Worm (Caenorhabditis elegans) whole organism, L4 larva: ENCODE measurements around the gene hrpf-2.

Experiments
- F26F4.8 ChIP-seq: fragments of 200-800 bp; sonication (Bioruptor generic); conservative IDR thresholded peaks from 2 replicates; pipeline ENCODE4 v1.3.6; 2022; ENCODE audit warnings: missing genetic modification characterization, missing compliant biosample characterization
- F44E2.7 ChIP-seq: fragments of 200-800 bp; sonication (Bioruptor generic); IDR thresholded peaks from 2 replicates; pipeline ENCODE4 v2.1.2; 2022; ENCODE audit warnings: missing genetic modification characterization, missing compliant biosample characterization
- T20F7.1 ChIP-seq: fragments of 200-800 bp; sonication (Bioruptor generic); optimal IDR thresholded peaks from 2 replicates; lab custom pipeline; 2018; ENCODE audit warnings: mild to moderate bottlenecking, missing genetic modification characterization, missing compliant biosample characterization
- T26A8.4 ChIP-seq: fragments of 200-800 bp; sonication (Bioruptor generic); IDR thresholded peaks from 2 replicates; pipeline ENCODE4 v1.3.6; 2022; ENCODE audit warnings: missing genetic modification characterization, missing compliant biosample characterization
- Y48G9A.11 ChIP-seq: fragments of 200-800 bp; sonication (Bioruptor generic); IDR thresholded peaks from 2 replicates; pipeline ENCODE4 v1.3.6; 2022; ENCODE audit warnings: missing genetic modification reagents, missing genetic modification characterization, missing compliant biosample characterization
- ZK337.2 ChIP-seq: fragments of 200-800 bp; sonication (Bioruptor generic); IDR thresholded peaks from 2 replicates; pipeline ENCODE4 v1.3.6; 2022; ENCODE audit warnings: missing genetic modification reagents, missing genetic modification characterization, missing compliant biosample characterization
- aha-1 ChIP-seq: fragments of 150-350 bp; peaks from one replicate; lab custom pipeline; 2014; ENCODE audit warnings: missing biosample characterization, missing genetic modification characterization
- aly-2 ChIP-seq: sonication (generic microtip); optimal IDR thresholded peaks from 2 replicates; lab custom pipeline; 2018; ENCODE audit warnings: missing biosample characterization, missing genetic modification characterization
- ceh-20 ChIP-seq: fragments of 200-800 bp; sonication (Bioruptor generic); IDR thresholded peaks from 2 replicates; pipeline ENCODE4 v1.3.6; 2022; ENCODE audit warnings: missing genetic modification reagents, missing genetic modification characterization, missing compliant biosample characterization
- ceh-32 ChIP-seq: sonication (generic microtip); optimal IDR thresholded peaks from 2 replicates; lab custom pipeline; 2016; ENCODE audit warnings: mild to moderate bottlenecking, missing genetic modification characterization, missing compliant biosample characterization; ENCODE audit not compliant: poor library complexity
- ctbp-1 ChIP-seq: fragments of 200-800 bp; sonication (Bioruptor generic); IDR thresholded peaks from 2 replicates; pipeline ENCODE4 v1.3.6; 2022; ENCODE audit warnings: missing genetic modification reagents, missing genetic modification characterization, missing compliant biosample characterization
- daf-12 ChIP-seq: fragments of 150-350 bp; optimal IDR thresholded peaks from 2 replicates; lab custom pipeline; 2014; ENCODE audit warnings: missing biosample characterization, missing genetic modification reagents, missing genetic modification characterization
- daf-16 ChIP-seq, 3 experiments: sonication (generic microtip); optimal IDR thresholded peaks; 2 replicates each; lab custom pipeline; 2016 to 2017; ENCODE audit warnings: missing genetic modification characterization in 3 of 3, missing genetic modification reagents in 3 of 3, mild to moderate bottlenecking in 2 of 3, missing compliant biosample characterization in 2 of 3, missing biosample characterization in 1 of 3, moderate library complexity in 1 of 3
- daf-19 ChIP-seq: fragments of 200-800 bp; sonication (Bioruptor generic); conservative IDR thresholded peaks from 2 replicates; pipeline ENCODE4 v1.3.6; 2022; ENCODE audit warnings: missing genetic modification characterization, missing compliant biosample characterization
- dpl-1 ChIP-seq: fragments of 150-350 bp; optimal IDR thresholded peaks from 2 replicates; lab custom pipeline; 2014; ENCODE audit warnings: missing biosample characterization, missing genetic modification reagents, missing genetic modification characterization
- duxl-1 ChIP-seq: sonication (generic microtip); optimal IDR thresholded peaks from 2 replicates; lab custom pipeline; 2016; ENCODE audit warnings: mild to moderate bottlenecking, missing genetic modification characterization, moderate library complexity, missing compliant biosample characterization; ENCODE audit not compliant: poor library complexity
- dve-1 ChIP-seq: sonication (generic microtip); optimal IDR thresholded peaks from 2 replicates; lab custom pipeline; 2017; ENCODE audit warnings: antibody characterized with exemption, mild to moderate bottlenecking, missing genetic modification characterization, missing compliant biosample characterization; ENCODE audit not compliant: insufficient read depth
- gei-8 ChIP-seq: fragments of 200-800 bp; sonication (Bioruptor generic); optimal IDR thresholded peaks from 2 replicates; lab custom pipeline; 2018; ENCODE audit warnings: mild to moderate bottlenecking, missing genetic modification characterization, missing compliant biosample characterization
- hif-1 ChIP-seq, 2 experiments: sonication (generic microtip); optimal IDR thresholded peaks; 2 replicates each; lab custom pipeline; 2016 to 2017; ENCODE audit warnings: missing compliant biosample characterization in 2 of 2, missing genetic modification characterization in 2 of 2, missing genetic modification reagents in 2 of 2, missing genotype in 2 of 2, mild to moderate bottlenecking in 1 of 2
- hlh-11 ChIP-seq: fragments of 200-800 bp; sonication (Bioruptor generic); optimal IDR thresholded peaks from 2 replicates; lab custom pipeline; 2018; ENCODE audit warnings: mild to moderate bottlenecking, missing genetic modification characterization, missing compliant biosample characterization
- hlh-30 ChIP-seq: sonication (generic microtip); optimal IDR thresholded peaks from 2 replicates; lab custom pipeline; 2017; ENCODE audit warnings: antibody characterized with exemption, mild to moderate bottlenecking, missing genetic modification characterization, missing compliant biosample characterization; ENCODE audit not compliant: insufficient read depth
- jun-1 ChIP-seq: fragments of 150-350 bp; optimal IDR thresholded peaks from 2 replicates; lab custom pipeline; 2014; ENCODE audit warnings: missing biosample characterization, missing genetic modification reagents, missing genetic modification characterization
- lim-7 ChIP-seq: fragments of 200-800 bp; sonication (Bioruptor generic); IDR thresholded peaks from 2 replicates; pipeline ENCODE4 v1.3.6; 2022; ENCODE audit warnings: missing genetic modification characterization, missing compliant biosample characterization
- lin-1 ChIP-seq: fragments of 200-800 bp; sonication (Bioruptor generic); IDR thresholded peaks from 2 replicates; pipeline ENCODE4 v1.3.6; 2022; ENCODE audit warnings: missing genetic modification reagents, missing genetic modification characterization, missing compliant biosample characterization
- lin-13 ChIP-seq: fragments of 150-350 bp; optimal IDR thresholded peaks from 2 replicates; lab custom pipeline; 2014; ENCODE audit warnings: missing biosample characterization, missing genetic modification reagents, missing genetic modification characterization
- lin-15B ChIP-seq: fragments of 150-350 bp; sonication (generic microtip); optimal IDR thresholded peaks from 3 replicates; lab custom pipeline; 2014; ENCODE audit warnings: missing biosample characterization, missing genetic modification characterization
- lin-29 ChIP-seq: fragments of 200-800 bp; sonication (Bioruptor generic); IDR thresholded peaks from 2 replicates; pipeline ENCODE4 v1.3.6; 2022; ENCODE audit warnings: missing genetic modification reagents, missing genetic modification characterization, missing compliant biosample characterization
- lin-38 ChIP-seq: fragments of 200-800 bp; sonication (Bioruptor generic); IDR thresholded peaks from 2 replicates; pipeline ENCODE4 v1.3.6; 2022; ENCODE audit warnings: missing genetic modification reagents, missing genetic modification characterization, missing compliant biosample characterization
- lir-3 ChIP-seq: sonication (generic microtip); optimal IDR thresholded peaks from 2 replicates; lab custom pipeline; 2016; ENCODE audit warnings: mild to moderate bottlenecking, missing genetic modification characterization, missing compliant biosample characterization
- lsy-2 ChIP-seq, 2 experiments: fragments of 150-350 bp in 1 of 2; sonication (generic microtip) in 1 of 2; optimal IDR thresholded peaks; 2 replicates each; lab custom pipeline; 2014 to 2017; ENCODE audit warnings: missing biosample characterization in 2 of 2, missing genetic modification characterization in 2 of 2
- mdl-1 ChIP-seq, 2 experiments: fragments of 150-350 bp in 1 of 2; sonication (generic microtip) in 1 of 2; optimal IDR thresholded peaks; 2 replicates each; lab custom pipeline; 2014 to 2017; ENCODE audit warnings: missing biosample characterization in 2 of 2, missing genetic modification characterization in 2 of 2
- mxl-2 ChIP-seq: fragments of 200-800 bp; sonication (Bioruptor generic); conservative IDR thresholded peaks from 2 replicates; pipeline ENCODE4 v1.3.6; 2022; ENCODE audit warnings: missing genetic modification reagents, missing genetic modification characterization, missing compliant biosample characterization
- mxl-3 ChIP-seq: fragments of 200-800 bp; sonication (Bioruptor generic); optimal IDR thresholded peaks from 2 replicates; lab custom pipeline; 2018; ENCODE audit warnings: mild to moderate bottlenecking, missing genetic modification characterization, missing compliant biosample characterization
- nhr-10 ChIP-seq: fragments of 150-350 bp; optimal IDR thresholded peaks from 2 replicates; lab custom pipeline; 2014; ENCODE audit warnings: missing biosample characterization, missing genetic modification characterization
- nhr-11 ChIP-seq: fragments of 150-350 bp; optimal IDR thresholded peaks from 2 replicates; lab custom pipeline; 2014; ENCODE audit warnings: missing biosample characterization, missing genetic modification characterization
- nhr-25 ChIP-seq: sonication (generic microtip); optimal IDR thresholded peaks from 2 replicates; lab custom pipeline; 2017; ENCODE audit warnings: missing genetic modification characterization, mild to moderate bottlenecking, missing compliant biosample characterization, antibody characterized with exemption, moderate library complexity, borderline replicate concordance; ENCODE audit not compliant: insufficient read depth
- nhr-28 ChIP-seq: fragments of 150-350 bp; optimal IDR thresholded peaks from 2 replicates; lab custom pipeline; 2014; ENCODE audit warnings: missing biosample characterization, missing genetic modification characterization
- nhr-41 ChIP-seq: fragments of 200-800 bp; sonication (Bioruptor generic); IDR thresholded peaks from 2 replicates; pipeline ENCODE4 v1.3.6; 2022; ENCODE audit warnings: missing genetic modification reagents, missing genetic modification characterization, missing compliant biosample characterization
- nhr-48 ChIP-seq: sonication (generic microtip); optimal IDR thresholded peaks from 2 replicates; lab custom pipeline; 2016; ENCODE audit warnings: mild to moderate bottlenecking, missing genetic modification characterization, missing compliant biosample characterization
- nhr-6 ChIP-seq: fragments of 150-350 bp; optimal IDR thresholded peaks from 2 replicates; lab custom pipeline; 2014; ENCODE audit warnings: missing biosample characterization, missing genetic modification characterization
- nhr-77 ChIP-seq: fragments of 150-350 bp; optimal IDR thresholded peaks from 2 replicates; lab custom pipeline; 2014; ENCODE audit warnings: missing biosample characterization, missing genetic modification characterization
- rbr-2 ChIP-seq: sonication (generic microtip); optimal IDR thresholded peaks from 2 replicates; lab custom pipeline; 2016; ENCODE audit warnings: missing genotype, missing genetic modification characterization, missing compliant biosample characterization
- sdz-12 ChIP-seq: fragments of 200-800 bp; sonication (Bioruptor generic); optimal IDR thresholded peaks from 2 replicates; lab custom pipeline; 2018; ENCODE audit warnings: mild to moderate bottlenecking, missing genetic modification characterization, missing compliant biosample characterization
- set-16 ChIP-seq: fragments of 200-800 bp; sonication (Bioruptor generic); IDR thresholded peaks from 2 replicates; pipeline ENCODE4 v1.3.6; 2022; ENCODE audit warnings: missing genetic modification reagents, missing genetic modification characterization, missing compliant biosample characterization
- snpc-4 ChIP-seq: fragments of 150-350 bp; optimal IDR thresholded peaks from 2 replicates; lab custom pipeline; 2014; ENCODE audit warnings: missing biosample characterization, missing genetic modification characterization
- tra-1 ChIP-seq: fragments of 200-800 bp; sonication (Bioruptor generic); IDR thresholded peaks from 2 replicates; pipeline ENCODE4 v1.3.6; 2022; ENCODE audit warnings: missing genetic modification reagents, missing genetic modification characterization, missing compliant biosample characterization
- unc-130 ChIP-seq: sonication (generic microtip); optimal IDR thresholded peaks from 2 replicates; lab custom pipeline; 2016; ENCODE audit warnings: missing genetic modification reagents, missing genetic modification characterization, missing compliant biosample characterization
- unc-39 ChIP-seq: sonication (generic microtip); optimal IDR thresholded peaks from 2 replicates; lab custom pipeline; 2017; ENCODE audit warnings: missing biosample characterization, missing genetic modification characterization
- ztf-11 ChIP-seq: fragments of 150-350 bp; optimal IDR thresholded peaks from 2 replicates; lab custom pipeline; 2014; ENCODE audit warnings: missing biosample characterization, missing genetic modification characterization
- ztf-7 ChIP-seq: fragments of 150-350 bp; optimal IDR thresholded peaks from 2 replicates; lab custom pipeline; 2014; ENCODE audit warnings: missing biosample characterization, missing genetic modification characterization

hrpf-2 gene

ce11 chrIV:6376473-6377115 lies at the start of gene hrpf-2, which contains the start of gene bli-6:
TSS of gene hrpf-2 (minus strand) at chrIV:6376523.
TSS of gene bli-6 (plus strand) at chrIV:6377065.
- TF ChIP-seq dve-1 (tag; lab: Kevin White, UChicago) = no peak
- TF ChIP-seq rbr-2 (tag; lab: Kevin White, UChicago) = peak; percentile 70
- no peak for TF ChIP-seq snpc-4
- TF ChIP-seq sdz-12 = no peak
- TF ChIP-seq hlh-11 = peak; percentile 69
- peak; percentile 95 for TF ChIP-seq lin-38 (GFP tag; lab: Robert Waterston, UW)
- no peak for TF ChIP-seq lim-7 (GFP tag; lab: Robert Waterston, UW)
- TF ChIP-seq nhr-6 (tag; lab: Kevin White, UChicago) = peak; percentile 60
- TF ChIP-seq nhr-11 = no peak
- TF ChIP-seq T26A8.4 (GFP tag; lab: Robert Waterston, UW) = no peak
- peak in 1 of 2 experiments; percentile 88 for TF ChIP-seq lsy-2 (tag; optimal IDR thresholded peaks at IDR 0.05; lab: Kevin White, UChicago)
- TF ChIP-seq duxl-1 (tag; lab: Kevin White, UChicago) = no peak
- TF ChIP-seq unc-130 (GFP tag; lab: Kevin White, UChicago) = no peak
- no peak for TF ChIP-seq Y48G9A.11 (GFP tag; lab: Robert Waterston, UW)
- TF ChIP-seq nhr-48 (tag; lab: Kevin White, UChicago) = peak; percentile 31
- no peak for TF ChIP-seq lin-1
- peak; percentile 51 for TF ChIP-seq nhr-77
- TF ChIP-seq daf-16 (GFP tag; optimal IDR thresholded peaks at IDR 0.05; lab: Kevin White, UChicago) = no peak
- TF ChIP-seq daf-16 (tag; optimal IDR thresholded peaks at IDR 0.05; lab: Kevin White, UChicago) = peak; percentile 37
- TF ChIP-seq hlh-30 (tag; lab: Kevin White, UChicago) = peak; percentile 28
- no peak for TF ChIP-seq lir-3 (tag; lab: Kevin White, UChicago)
- TF ChIP-seq ztf-7 = no peak
- peak; percentile 24 for TF ChIP-seq nhr-25
- no peak for TF ChIP-seq daf-19 (GFP tag; lab: Robert Waterston, UW)
- no peak for TF ChIP-seq F44E2.7 (GFP tag; lab: Robert Waterston, UW)
- no peak for TF ChIP-seq gei-8
- no peak for TF ChIP-seq ceh-32
- TF ChIP-seq mdl-1 (tag; optimal IDR thresholded peaks at IDR 0.05; lab: Kevin White, UChicago) = no peak
- 0 out of 2 replicates have a peak, but pooled peaks have one; percentile 20 for TF ChIP-seq lin-29
- TF ChIP-seq ZK337.2 (GFP tag; lab: Robert Waterston, UW) = no peak
- no peak for TF ChIP-seq ztf-11 (tag; lab: Kevin White, UChicago)
- no peak for TF ChIP-seq ctbp-1
- TF ChIP-seq mxl-2 (GFP tag; lab: Robert Waterston, UW) = no peak
- no peak for TF ChIP-seq unc-39
- TF ChIP-seq jun-1 (tag; lab: Kevin White, UChicago) = no peak
- no peak for TF ChIP-seq T20F7.1
- no peak for TF ChIP-seq mxl-3
- TF ChIP-seq aha-1 (tag; lab: Kevin White, UChicago) = peak; percentile 43
- TF ChIP-seq lin-13 (GFP tag; lab: Kevin White, UChicago) = peak; percentile 32
- peak; percentile 57 for TF ChIP-seq nhr-28 (tag; lab: Kevin White, UChicago)
- TF ChIP-seq lin-15B (tag; lab: Kevin White, UChicago) = peak; percentile 17
- no peak for TF ChIP-seq nhr-41 (GFP tag; lab: Robert Waterston, UW)
- TF ChIP-seq daf-12 (tag; lab: Kevin White, UChicago) = no peak
- TF ChIP-seq aly-2 (tag; lab: Kevin White, UChicago) = no peak
- no peak for TF ChIP-seq set-16 (GFP tag; lab: Robert Waterston, UW)
- TF ChIP-seq F26F4.8 = no peak
- no peak for TF ChIP-seq tra-1 (GFP tag; lab: Robert Waterston, UW)
- no peak for TF ChIP-seq nhr-10 (tag; lab: Kevin White, UChicago)
- no peak for TF ChIP-seq hif-1 (tag; optimal IDR thresholded peaks at IDR 0.05; lab: Kevin White, UChicago)
- TF ChIP-seq dpl-1 (GFP tag; lab: Kevin White, UChicago) = peak; percentile 82
- no peak for TF ChIP-seq ceh-20 (GFP tag; lab: Robert Waterston, UW)
